Worm (Caenorhabditis elegans): Measurements from ENCODE around the gene C27H6.8.

The C27H6.8 gene

DNA sequence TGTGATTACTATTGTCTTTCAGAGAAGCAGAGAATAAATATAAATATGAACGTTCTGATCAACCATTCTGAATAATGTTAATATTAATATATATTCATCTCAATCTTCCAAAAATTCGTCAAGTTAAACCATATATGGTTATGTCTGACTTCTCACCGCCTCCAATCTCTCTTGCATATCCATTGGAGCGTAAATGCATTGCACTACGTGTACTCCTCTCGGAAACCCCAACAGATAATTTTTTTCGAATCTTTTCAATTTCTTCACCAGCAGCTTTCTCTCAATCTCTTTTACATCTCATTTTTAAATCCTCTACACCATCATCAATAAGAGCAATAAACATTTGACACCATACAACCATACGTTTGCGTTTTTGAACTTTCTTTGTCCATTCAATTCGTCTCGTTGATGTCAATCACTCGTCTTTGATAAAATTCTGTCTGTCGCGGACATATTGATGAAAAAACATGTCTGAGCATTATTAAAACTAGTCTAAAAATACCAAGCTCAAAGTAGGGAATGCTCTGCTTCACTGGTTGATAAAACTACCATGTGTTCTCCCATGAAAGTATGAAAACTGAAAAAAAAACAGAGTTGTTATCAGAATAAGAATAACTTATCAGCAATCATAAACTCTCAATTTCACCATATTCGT, 15.9 kb upstream of the C27H6.8 start:
- TF ChIP-seq K09A11.1 (tag; optimal IDR thresholded peaks at IDR 0.05; ENCODE audit: insufficient read depth) (no peak), pqm-1 (tag; optimal IDR thresholded peaks at IDR 0.05) (no peak), unc-55 (GFP tag; optimal IDR thresholded peaks at IDR 0.05) (peak; percentile 20), T23F11.4 (GFP tag; optimal IDR thresholded peaks at IDR 0.05) (no peak), che-1 (tag; optimal IDR thresholded peaks at IDR 0.05) (no peak), elt-2 (tag; optimal IDR thresholded peaks at IDR 0.05) (no peak), hlh-15 (tag; optimal IDR thresholded peaks at IDR 0.05) (no peak), pag-3 (tag; optimal IDR thresholded peaks at IDR 0.05; ENCODE audit: borderline replicate concordance) (no peak), ttx-3 (tag; optimal IDR thresholded peaks at IDR 0.05) (no peak), dmd-4 (tag; optimal IDR thresholded peaks at IDR 0.05; ENCODE audit: borderline replicate concordance) (no peak), nfya-1 (tag; optimal IDR thresholded peaks at IDR 0.05) (peak; percentile 34), ceh-34 (tag; optimal IDR thresholded peaks at IDR 0.05) (no peak), sox-4 (tag; optimal IDR thresholded peaks at IDR 0.05) (no peak), hlh-30 (tag; optimal IDR thresholded peaks at IDR 0.05; ENCODE audit: insufficient read depth) (no peak), ceh-31 (tag; optimal IDR thresholded peaks at IDR 0.05) (no peak), tbx-7 (tag; optimal IDR thresholded peaks at IDR 0.05) (no peak), ztf-16 (tag; optimal IDR thresholded peaks at IDR 0.05) (no peak), ceh-45 (GFP tag; IDR thresholded peaks at IDR 0.05) (no peak), ceh-18 (tag; optimal IDR thresholded peaks at IDR 0.05) (peak; percentile 18), C38D4.7 (GFP tag; optimal IDR thresholded peaks at IDR 0.05) (no peak), Y22D7AL.16 (tag; optimal IDR thresholded peaks at IDR 0.05) (no peak), gmeb-2 (tag; optimal IDR thresholded peaks at IDR 0.05) (no peak), elt-4 (tag; optimal IDR thresholded peaks at IDR 0.05) (no peak), pax-1 (tag; optimal IDR thresholded peaks at IDR 0.05) (peak; percentile 20), sdc-2 (tag; optimal IDR thresholded peaks at IDR 0.05) (no peak)

DNA sequence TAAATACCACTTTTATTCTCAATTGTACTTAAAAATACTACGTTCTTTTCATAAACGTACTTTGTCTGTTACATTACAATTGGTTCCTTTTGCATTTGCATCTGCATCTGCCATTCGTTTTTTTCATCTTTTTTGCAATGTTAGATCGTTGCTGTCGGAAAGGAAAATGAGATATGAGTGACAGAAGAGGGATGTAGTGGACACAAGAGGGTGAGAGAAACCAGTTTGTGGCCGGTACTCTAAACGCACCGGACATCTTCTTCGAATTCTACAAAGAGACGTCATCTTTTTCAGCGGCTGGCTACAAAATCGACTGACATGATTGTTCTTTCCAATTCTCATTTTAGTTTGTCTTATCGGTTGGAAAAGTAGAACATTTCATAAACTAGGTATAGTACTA, 15.1 kb upstream of the C27H6.8 start:
- TF ChIP-seq hlh-15 (tag; optimal IDR thresholded peaks at IDR 0.05) (no peak), gmeb-2 (tag; optimal IDR thresholded peaks at IDR 0.05) (no peak)

DNA sequence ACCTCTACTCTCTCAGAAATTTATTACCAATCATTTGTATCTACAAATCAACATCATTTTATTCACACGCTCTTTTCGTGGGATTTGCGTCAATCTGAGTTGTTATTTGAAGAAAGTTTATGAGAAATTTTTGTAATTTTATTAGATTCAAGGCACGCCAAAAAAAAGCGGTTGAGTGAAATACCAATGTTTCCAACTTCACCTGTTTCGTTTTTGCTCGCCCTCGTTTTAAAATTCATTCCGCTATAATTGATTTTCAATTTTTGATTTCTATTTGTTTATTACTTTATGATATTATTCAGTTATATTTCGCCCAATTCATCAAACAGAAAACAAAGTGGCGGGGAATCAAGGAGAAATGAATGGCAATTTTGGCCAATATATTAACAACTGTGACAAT, 13.2 kb upstream of the C27H6.8 start, which contains the start of gene K08H10.10:
K08H10.10 (plus strand) TSS at position 301 of the 400 bp plus-strand sequence.
- TF ChIP-seq madf-2 (tag; optimal IDR thresholded peaks at IDR 0.05), result no peak
- no peak for TF ChIP-seq lin-11 (tag; optimal IDR thresholded peaks at IDR 0.05)
- no peak for TF ChIP-seq odd-2 (tag; optimal IDR thresholded peaks at IDR 0.05)
- no peak for TF ChIP-seq pax-1 (tag; optimal IDR thresholded peaks at IDR 0.05)
- TF ChIP-seq ceh-48 (tag; optimal IDR thresholded peaks at IDR 0.05), result no peak
- no peak for TF ChIP-seq sox-2 (GFP tag; IDR thresholded peaks at IDR 0.05)
- TF ChIP-seq dmd-4 (tag; optimal IDR thresholded peaks at IDR 0.05; ENCODE audit: borderline replicate concordance), result no peak
- no peak for TF ChIP-seq ttx-3 (tag; optimal IDR thresholded peaks at IDR 0.05)
- no peak for TF ChIP-seq C38D4.7 (GFP tag; optimal IDR thresholded peaks at IDR 0.05)
- no peak for TF ChIP-seq hlh-13 (GFP tag; optimal IDR thresholded peaks at IDR 0.05)
- TF ChIP-seq sox-4 (tag; optimal IDR thresholded peaks at IDR 0.05), result no peak

ce11 chrV:9995791-9996190, 8.2 kb upstream of the C27H6.8 start, which contains the start of gene K08H10.6:
Gene K08H10.6, minus strand, starts transcription at chrV:9995891.
- TF ChIP-seq dmd-4 (tag; optimal IDR thresholded peaks at IDR 0.05; ENCODE audit: borderline replicate concordance), result no peak
- no peak for TF ChIP-seq elt-2 (tag; optimal IDR thresholded peaks at IDR 0.05)

DNA sequence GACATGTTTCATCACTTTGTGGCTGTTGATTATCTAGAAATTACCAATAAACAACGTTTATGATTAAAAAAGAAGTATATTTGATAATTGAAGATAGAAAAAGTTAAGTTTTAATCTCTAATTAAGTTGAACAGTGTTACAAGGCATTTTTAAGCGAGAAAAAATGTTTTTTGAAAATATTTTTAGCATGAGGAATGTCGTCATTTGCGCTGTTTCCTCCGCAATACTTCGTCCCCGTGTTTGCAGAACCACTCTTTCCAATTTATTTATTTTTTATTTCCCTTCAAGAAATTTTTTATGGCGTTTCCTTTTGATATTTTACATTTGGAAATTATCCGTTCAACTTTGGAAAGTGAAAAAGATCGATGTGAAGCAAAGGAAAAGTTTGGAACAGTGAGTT, 4.0 kb upstream of the C27H6.8 start, which contains the start of the genes rde-1 and trpp-6:
rde-1 (minus strand) TSS at position 33 of the 400 bp plus-strand sequence.
trpp-6 (plus strand) TSS at position 286 of the 400 bp plus-strand sequence.
- TF ChIP-seq fkh-6 (tag; optimal IDR thresholded peaks at IDR 0.05) (no peak), rnt-1 (tag; optimal IDR thresholded peaks at IDR 0.05) (no peak), ztf-16 (tag; optimal IDR thresholded peaks at IDR 0.05) (no peak), pax-1 (tag; optimal IDR thresholded peaks at IDR 0.05) (no peak), odd-2 (tag; optimal IDR thresholded peaks at IDR 0.05) (no peak), ceh-34 (tag; optimal IDR thresholded peaks at IDR 0.05) (no peak), npax-4 (tag; optimal IDR thresholded peaks at IDR 0.05) (no peak), hlh-6 (tag; optimal IDR thresholded peaks at IDR 0.05) (no peak), ceh-2 (tag; optimal IDR thresholded peaks at IDR 0.05) (no peak), pros-1 (tag; optimal IDR thresholded peaks at IDR 0.05) (no peak), ahr-1 (tag; optimal IDR thresholded peaks at IDR 0.05) (no peak), che-1 (tag; optimal IDR thresholded peaks at IDR 0.05) (no peak), tbx-2 (tag; optimal IDR thresholded peaks at IDR 0.05) (no peak), ama-1 (optimal IDR thresholded peaks at IDR 0.05) (no peak)

Data from whole organism, late embryonic.